Fruit fly (Drosophila melanogaster) Kc167 (cell line): ENCODE data around the gene chas.

ENCODE experiments used
- h ChIP-seq: fragments of >200 bp; optimal IDR thresholded peaks from 3 replicates; lab custom pipeline; 2018; ENCODE audit warnings: missing external identifiers
- insv ChIP-seq: fragments of >200 bp; optimal IDR thresholded peaks from 3 replicates; lab custom pipeline; 2018; ENCODE audit warnings: missing external identifiers
- psq ChIP-seq: fragments of >200 bp; optimal IDR thresholded peaks from 2 replicates; lab custom pipeline; 2017; ENCODE audit warnings: missing external identifiers

DNA sequence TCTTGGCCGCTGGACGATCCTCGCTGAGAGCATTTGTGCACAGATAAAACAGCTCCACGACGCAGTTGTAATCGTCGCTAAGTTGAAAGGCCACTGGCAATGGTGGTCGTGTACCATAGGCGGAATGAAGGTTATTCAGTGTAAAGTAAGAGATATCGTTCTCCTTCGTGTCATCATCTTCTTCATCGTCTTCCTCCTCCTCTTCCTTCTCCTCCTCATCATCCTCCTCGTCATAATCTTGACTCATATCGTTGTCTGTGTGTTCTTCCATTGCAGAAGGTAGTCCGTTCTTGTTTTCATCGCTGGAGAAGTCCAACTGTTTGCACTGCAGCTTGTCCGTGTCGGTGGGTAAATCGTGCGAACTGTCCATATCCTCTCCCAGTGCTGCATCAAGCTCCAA is 9.2 kb upstream of the chas start:
- TF ChIP-seq h (lab: Kevin White, UChicago) (no peak), psq (lab: Kevin White, UChicago) (no peak), insv (no peak)
